Fruit fly (Drosophila melanogaster): ENCODE results near the gene CG9917.

DNA sequence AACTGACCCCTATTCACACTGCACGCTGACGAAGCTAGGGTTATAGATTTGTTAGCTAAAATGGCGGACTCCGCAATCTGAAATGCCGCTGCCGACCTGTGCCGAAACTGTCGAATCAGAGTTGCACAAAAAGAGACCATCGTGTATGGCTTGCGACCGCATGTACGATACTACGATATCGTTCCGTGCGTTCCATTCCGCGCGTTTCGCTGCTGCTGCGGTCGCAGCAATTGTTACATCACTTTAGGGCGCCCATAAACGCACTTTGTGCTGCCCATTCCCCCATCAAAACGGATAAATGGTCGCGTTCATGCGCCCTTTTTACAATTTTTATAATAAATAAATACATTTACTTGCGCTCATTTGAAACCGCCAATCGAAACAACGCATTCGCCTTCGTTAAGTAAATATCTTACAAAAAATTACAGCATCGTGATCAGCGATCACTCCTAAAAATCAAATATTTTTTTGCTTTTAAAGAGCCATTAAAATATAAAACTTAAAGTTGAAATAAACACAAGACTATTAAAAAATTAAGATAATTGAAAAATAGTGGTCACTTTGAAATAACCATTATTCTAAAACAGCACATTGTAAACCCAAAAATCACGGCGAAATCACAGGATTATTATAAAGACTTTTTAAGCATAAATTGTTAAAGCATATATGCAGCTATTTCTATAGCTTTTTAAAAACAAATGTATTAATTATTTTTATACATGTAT is 2.7 kb downstream of the CG9917 start, which contains the start of gene Cyp1:
- TF ChIP-seq Sin3A (optimal IDR thresholded peaks at IDR 0.05) (no peak), wor (GFP tag; IDR thresholded peaks at IDR 0.05) (no peak)
